Worm (Caenorhabditis elegans): ENCODE data around the gene sas-5.

Gene sas-5

DNA sequence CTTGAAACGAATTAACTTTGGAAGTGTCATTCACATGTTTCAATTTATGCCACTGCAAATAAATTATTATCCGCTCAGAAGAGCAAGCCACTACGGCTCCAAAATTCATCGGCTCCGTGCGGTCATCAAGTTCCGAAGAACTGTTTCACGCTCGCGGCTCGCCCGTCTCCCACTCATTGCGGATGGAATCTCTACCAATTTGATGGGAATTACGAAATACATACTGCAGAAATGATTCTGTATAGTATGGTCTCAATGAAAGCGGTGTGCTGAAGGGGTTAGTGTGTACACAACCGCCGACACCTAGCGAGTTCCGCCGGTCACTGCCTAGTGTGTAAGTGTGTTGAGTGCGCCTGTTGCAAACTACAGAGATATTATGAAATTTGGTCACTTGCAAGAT, 25.4 kb upstream of the sas-5 start (continued):
- TF ChIP-seq snpc-1.1 (tag; optimal IDR thresholded peaks at IDR 0.05; ENCODE audit: insufficient read depth): peak; percentile 94
- no peak for TF ChIP-seq tlf-1 (GFP tag; optimal IDR thresholded peaks at IDR 0.05)
- TF ChIP-seq ceh-79 (tag; optimal IDR thresholded peaks at IDR 0.05): no peak
- TF ChIP-seq ztf-3 (GFP tag; optimal IDR thresholded peaks at IDR 0.05): no peak
- TF ChIP-seq attf-3 (GFP tag; conservative IDR thresholded peaks at IDR 0.05): no peak
- TF ChIP-seq hsf-1 (GFP tag; IDR thresholded peaks at IDR 0.05): no peak
- no peak for TF ChIP-seq F52B5.7 (tag; optimal IDR thresholded peaks at IDR 0.05)
- TF ChIP-seq nhr-90 (tag; optimal IDR thresholded peaks at IDR 0.05): no peak
- peak; percentile 81 for TF ChIP-seq hmg-1.2 (GFP tag; IDR thresholded peaks at IDR 0.05)

DNA sequence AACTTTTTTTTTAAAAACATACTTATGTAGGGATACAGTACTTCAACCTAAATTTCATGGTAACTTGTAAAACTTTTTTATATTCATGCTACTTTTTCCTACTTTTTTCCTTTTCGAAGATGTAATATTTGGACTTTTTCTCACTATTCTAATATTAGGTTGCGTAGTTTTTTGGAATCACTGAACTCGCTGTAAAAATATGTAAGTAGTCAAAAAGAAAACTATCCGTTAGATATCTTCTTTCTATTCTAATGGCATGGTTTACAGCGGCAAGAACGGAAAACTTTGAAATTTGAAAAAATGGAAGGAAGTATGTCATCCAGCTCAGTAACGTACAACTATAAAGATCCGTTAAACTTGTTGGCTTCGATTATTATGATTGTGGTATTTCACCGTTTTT, 21.1 kb upstream of the sas-5 start, which contains the start of gene srx-82:
Gene srx-82 (plus strand): TSS at position 301 of the 400 bp plus-strand sequence.
- TF ChIP-seq aptf-3 (GFP tag; IDR thresholded peaks at IDR 0.05) (no peak), bed-2 (GFP tag; IDR thresholded peaks at IDR 0.05) (no peak), bed-1 (GFP tag; IDR thresholded peaks at IDR 0.05) (no peak), let-526 (GFP tag; IDR thresholded peaks at IDR 0.05) (no peak), snpc-3.4 (tag; optimal IDR thresholded peaks at IDR 0.05) (no peak), madf-3 (GFP tag; IDR thresholded peaks at IDR 0.05) (no peak), F37B4.10 (GFP tag; IDR thresholded peaks at IDR 0.05) (no peak), rpc-1 (optimal IDR thresholded peaks at IDR 0.05) (no peak), rpc-1 (tag; optimal IDR thresholded peaks at IDR 0.05) (no peak), mcd-1 (GFP tag; IDR thresholded peaks at IDR 0.05) (no peak), ZK185.1 (tag; optimal IDR thresholded peaks at IDR 0.05; ENCODE audit: poor library complexity, severe bottlenecking) (no peak), ztf-18 (tag; optimal IDR thresholded peaks at IDR 0.05) (no peak), nfya-1 (tag; optimal IDR thresholded peaks at IDR 0.05; ENCODE audit: borderline replicate concordance, insufficient read depth) (no peak), lir-1 (GFP tag; conservative IDR thresholded peaks at IDR 0.05) (no peak), ama-1 (optimal IDR thresholded peaks at IDR 0.05) (no peak), ama-1 (GFP tag; optimal IDR thresholded peaks at IDR 0.05) (no peak), hlh-26 (GFP tag; conservative IDR thresholded peaks at IDR 0.05) (no peak), pbrm-1 (GFP tag; IDR thresholded peaks at IDR 0.05) (no peak)

DNA sequence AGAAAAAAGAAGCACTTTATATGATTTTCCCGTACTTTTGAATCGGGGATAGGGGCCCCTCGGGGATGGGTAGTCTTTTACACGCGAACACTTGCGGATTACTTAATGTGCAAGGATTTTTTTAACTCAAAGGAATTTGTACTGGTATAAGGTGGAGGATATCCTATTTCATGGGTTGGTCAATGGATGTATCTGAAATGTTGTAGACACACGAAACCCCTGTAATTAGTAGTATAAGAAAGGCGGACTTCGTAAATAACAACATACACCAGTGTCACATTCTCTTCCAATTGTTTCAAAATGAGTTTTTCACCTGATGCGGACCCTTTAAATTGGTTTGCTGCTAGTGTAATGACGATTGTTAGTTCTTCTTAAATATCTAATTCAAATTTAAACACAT, 17.1 kb upstream of the sas-5 start, which contains the start of gene srx-80:
Gene srx-80 (plus strand): TSS at position 301 of the 400 bp plus-strand sequence.
- TF ChIP-seq hsf-1 (GFP tag; IDR thresholded peaks at IDR 0.05): no peak
- TF ChIP-seq ztf-6 (GFP tag; IDR thresholded peaks at IDR 0.05): no peak
- TF ChIP-seq nhr-120 (GFP tag; IDR thresholded peaks at IDR 0.05): no peak
- no peak for TF ChIP-seq lin-54 (GFP tag; optimal IDR thresholded peaks at IDR 0.05)
- no peak for TF ChIP-seq ceh-91 (GFP tag; IDR thresholded peaks at IDR 0.05)
- TF ChIP-seq ekl-4 (GFP tag; IDR thresholded peaks at IDR 0.05): no peak
- TF ChIP-seq F57C9.4 (tag; optimal IDR thresholded peaks at IDR 0.05): no peak
- no peak for TF ChIP-seq akir-1 (GFP tag; optimal IDR thresholded peaks at IDR 0.05)
- no peak for TF ChIP-seq F23B12.7 (tag; optimal IDR thresholded peaks at IDR 0.05; ENCODE audit: insufficient read depth)
- no peak for TF ChIP-seq aptf-3 (GFP tag; IDR thresholded peaks at IDR 0.05)
- no peak for TF ChIP-seq hrde-1 (tag; optimal IDR thresholded peaks at IDR 0.05; ENCODE audit: borderline replicate concordance)
- TF ChIP-seq T07F8.4 (tag; optimal IDR thresholded peaks at IDR 0.05): no peak
- no peak for TF ChIP-seq dpl-1 (GFP tag; optimal IDR thresholded peaks at IDR 0.05)
- no peak for TF ChIP-seq nfya-2 (GFP tag; IDR thresholded peaks at IDR 0.05)
- TF ChIP-seq nfya-1 (tag; optimal IDR thresholded peaks at IDR 0.05; ENCODE audit: borderline replicate concordance, insufficient read depth): no peak
- no peak for TF ChIP-seq snpc-3.4 (tag; optimal IDR thresholded peaks at IDR 0.05)
